Fruit fly (Drosophila melanogaster) whole organism, embryonic: ENCODE measurements around the gene pasi2.

ENCODE experiments used
- Abd-B ChIP-seq: fragments of 200-800 bp; sonication (Bioruptor generic); optimal IDR thresholded peaks from 2 replicates; lab custom pipeline; 2018; ENCODE audit warnings: missing biosample characterization, mild to moderate bottlenecking, missing genetic modification characterization, moderate library complexity
- Asciz ChIP-seq: fragments of 200-800 bp; sonication (Bioruptor generic); optimal IDR thresholded peaks from 2 replicates; lab custom pipeline; 2017; ENCODE audit warnings: missing biosample characterization, mild to moderate bottlenecking, missing genetic modification characterization, missing genetic modification reagents
- Awh ChIP-seq: fragments of 200-800 bp; sonication (Bioruptor generic); IDR thresholded peaks from 2 replicates; pipeline ENCODE4, ENCODE4 v1.3.6; 2022; ENCODE audit warnings: missing biosample characterization, missing genetic modification characterization
- Bteb2 ChIP-seq: fragments of 200-800 bp; sonication (Bioruptor generic); optimal IDR thresholded peaks from 2 replicates; lab custom pipeline; 2016; ENCODE audit warnings: missing biosample characterization, missing genetic modification characterization
- CG10431 ChIP-seq: fragments of 200-800 bp; sonication (Bioruptor generic); optimal IDR thresholded peaks from 3 replicates; lab custom pipeline; 2018; ENCODE audit warnings: missing biosample characterization, mild to moderate bottlenecking, missing genetic modification characterization
- CG10654 ChIP-seq: fragments of 200-800 bp; sonication (Bioruptor generic); optimal IDR thresholded peaks from 2 replicates; lab custom pipeline; 2016; ENCODE audit warnings: missing biosample characterization, missing genetic modification characterization
- CG11504 ChIP-seq: fragments of 200-800 bp; sonication (Bioruptor generic); optimal IDR thresholded peaks from 3 replicates; lab custom pipeline; 2019; ENCODE audit warnings: missing biosample characterization, mild to moderate bottlenecking, missing genetic modification characterization, moderate library complexity
- CG12071 ChIP-seq: fragments of 200-800 bp; sonication (Bioruptor generic); optimal IDR thresholded peaks from 3 replicates; lab custom pipeline; 2018; ENCODE audit warnings: missing biosample characterization, mild to moderate bottlenecking, missing genetic modification characterization
- CG13123 ChIP-seq: fragments of 200-800 bp; sonication (Bioruptor generic); optimal IDR thresholded peaks from 2 replicates; lab custom pipeline; 2016; ENCODE audit warnings: missing biosample characterization, missing genetic modification characterization
- CG13775 ChIP-seq: fragments of 200-800 bp; sonication (Bioruptor generic); optimal IDR thresholded peaks from 3 replicates; lab custom pipeline; 2017; ENCODE audit warnings: missing biosample characterization, mild to moderate bottlenecking, missing genetic modification characterization
- CG15269 ChIP-seq: fragments of 200-800 bp; sonication (Bioruptor generic); optimal IDR thresholded peaks from 2 replicates; lab custom pipeline; 2018; ENCODE audit warnings: missing biosample characterization, mild to moderate bottlenecking, missing genetic modification characterization, moderate library complexity
- CG17359 ChIP-seq: fragments of 200-800 bp; sonication (Bioruptor generic); optimal IDR thresholded peaks from 3 replicates; lab custom pipeline; 2018; ENCODE audit warnings: missing biosample characterization, mild to moderate bottlenecking, missing genetic modification characterization, moderate library complexity
- CG18764 ChIP-seq: fragments of 200-800 bp; sonication (Bioruptor generic); optimal IDR thresholded peaks from 3 replicates; lab custom pipeline; 2016; ENCODE audit warnings: missing biosample characterization, missing genetic modification characterization
- CG32772 ChIP-seq: fragments of 200-800 bp; sonication (Bioruptor generic); IDR thresholded peaks from 2 replicates; pipeline ENCODE4 v1.3.6; 2022; ENCODE audit warnings: missing biosample characterization, missing genetic modification characterization
- CG3281 ChIP-seq: fragments of 200-800 bp; sonication (Bioruptor generic); optimal IDR thresholded peaks from 3 replicates; lab custom pipeline; 2017; ENCODE audit warnings: missing biosample characterization, mild to moderate bottlenecking, missing genetic modification characterization
- CG4328 ChIP-seq: fragments of 200-800 bp; sonication (Bioruptor generic); optimal IDR thresholded peaks from 3 replicates; lab custom pipeline; 2017; ENCODE audit warnings: missing biosample characterization, missing genetic modification reagents, missing genetic modification characterization
- CG43689 ChIP-seq: fragments of 200-800 bp; sonication (Bioruptor generic); IDR thresholded peaks from 2 replicates; pipeline ENCODE4 v1.3.6; 2022; ENCODE audit warnings: missing biosample characterization, missing genetic modification characterization
- CG4854 ChIP-seq: fragments of 200-800 bp; sonication (Bioruptor generic); optimal IDR thresholded peaks from 2 replicates; lab custom pipeline; 2016; ENCODE audit warnings: missing biosample characterization, missing genetic modification characterization, inconsistent platforms
- CG6175 ChIP-seq: fragments of 200-800 bp; sonication (Bioruptor generic); IDR thresholded peaks from 3 replicates; pipeline ENCODE4 v1.3.6; 2022; ENCODE audit warnings: missing biosample characterization, missing genetic modification characterization
- CG6689 ChIP-seq: fragments of 200-800 bp; sonication (Bioruptor generic); IDR thresholded peaks from 2 replicates; pipeline ENCODE4 v1.3.6; 2022; ENCODE audit warnings: missing biosample characterization, missing genetic modification characterization
- CG7745 ChIP-seq: fragments of 200-800 bp; sonication (Bioruptor generic); optimal IDR thresholded peaks from 2 replicates; lab custom pipeline; 2018; ENCODE audit warnings: missing biosample characterization, mild to moderate bottlenecking, missing genetic modification characterization, moderate library complexity
- CG7839 ChIP-seq: fragments of 200-800 bp; sonication (Bioruptor generic); optimal IDR thresholded peaks from 3 replicates; lab custom pipeline; 2018; ENCODE audit warnings: missing biosample characterization, mild to moderate bottlenecking, missing genetic modification characterization, moderate library complexity
- Camta ChIP-seq: fragments of 200-800 bp; sonication (Bioruptor generic); optimal IDR thresholded peaks from 2 replicates; lab custom pipeline; 2016; ENCODE audit warnings: missing biosample characterization, missing genetic modification characterization
- D ChIP-seq, 2 experiments: fragments of 200-800 bp in 1 of 2; fragments of >200 bp in 1 of 2; sonication (Bioruptor generic) in 1 of 2; optimal IDR thresholded peaks; 2 replicates in 1 of 2; 3 replicates in 1 of 2; lab custom pipeline; 2017; ENCODE audit warnings: mild to moderate bottlenecking in 1 of 2, missing biosample characterization in 1 of 2, missing genetic modification characterization in 1 of 2, missing genetic modification reagents in 1 of 2
- Deaf1 ChIP-seq: fragments of 200-800 bp; optimal IDR thresholded peaks from 3 replicates; lab custom pipeline; 2019; ENCODE audit warnings: missing biosample characterization, mild to moderate bottlenecking, missing genetic modification characterization, moderate library complexity
- Dll ChIP-seq: fragments of 200-800 bp; sonication (Bioruptor generic); IDR thresholded peaks from 4 replicates; pipeline ENCODE4 v1.3.6; 2022; ENCODE audit warnings: missing biosample characterization, missing genetic modification characterization; ENCODE audit not compliant: partially characterized antibody
- Eip74EF ChIP-seq, 2 experiments: fragments of 200-800 bp in 1 of 2; fragments of >200 bp in 1 of 2; sonication (Bioruptor generic) in 1 of 2; optimal IDR thresholded peaks; 2 replicates each; lab custom pipeline; 2017 to 2019; ENCODE audit warnings: missing biosample characterization in 2 of 2, missing genetic modification characterization in 2 of 2, mild to moderate bottlenecking in 1 of 2, moderate library complexity in 1 of 2
- HLH54F ChIP-seq: fragments of 200-800 bp; sonication (Bioruptor generic); optimal IDR thresholded peaks from 3 replicates; lab custom pipeline; 2016; ENCODE audit warnings: missing biosample characterization, missing genetic modification characterization
- Hsf ChIP-seq: fragments of 200-800 bp; sonication (Bioruptor generic); optimal IDR thresholded peaks from 3 replicates; lab custom pipeline; 2016; ENCODE audit warnings: missing biosample characterization, missing genetic modification characterization
- Lim3 ChIP-seq: fragments of 200-800 bp; sonication (Bioruptor generic); IDR thresholded peaks from 2 replicates; pipeline ENCODE4 v1.3.6; 2022; ENCODE audit warnings: missing biosample characterization, missing genetic modification characterization
- MESR4 ChIP-seq: fragments of 200-800 bp; sonication (Bioruptor generic); optimal IDR thresholded peaks from 2 replicates; lab custom pipeline; 2018; ENCODE audit warnings: missing biosample characterization, mild to moderate bottlenecking, missing genetic modification characterization, moderate library complexity
- Mrtf ChIP-seq: fragments of 200-800 bp; sonication (Bioruptor generic); IDR thresholded peaks from 3 replicates; pipeline ENCODE4 v1.3.6; 2022; ENCODE audit warnings: missing biosample characterization, missing genetic modification characterization
- Myb ChIP-seq: fragments of 200-800 bp; sonication (Bioruptor generic); optimal IDR thresholded peaks from 2 replicates; lab custom pipeline; 2016; ENCODE audit warnings: missing biosample characterization, missing genetic modification characterization
- Spps ChIP-seq: fragments of 200-800 bp; sonication (Bioruptor generic); optimal IDR thresholded peaks from 2 replicates; lab custom pipeline; 2018; ENCODE audit warnings: missing biosample characterization, mild to moderate bottlenecking, missing genetic modification characterization
- TFAM ChIP-seq: fragments of 200-800 bp; sonication (Bioruptor generic); optimal IDR thresholded peaks from 2 replicates; lab custom pipeline; 2017; ENCODE audit warnings: missing biosample characterization, missing genetic modification characterization, inconsistent platforms
- Tbp ChIP-seq: fragments of >200 bp; optimal IDR thresholded peaks from 2 replicates; lab custom pipeline; 2018; ENCODE audit warnings: missing biosample characterization, missing genetic modification characterization
- fru ChIP-seq: fragments of >200 bp; optimal IDR thresholded peaks from 2 replicates; lab custom pipeline; 2017
- ham ChIP-seq: fragments of 200-800 bp; sonication (Bioruptor generic); IDR thresholded peaks from 2 replicates; pipeline ENCODE4 v1.3.6; 2022; ENCODE audit warnings: missing biosample characterization, missing genetic modification characterization
- prd ChIP-seq, 3 experiments: fragments of >200 bp in 2 of 3; fragments of 200-800 bp in 1 of 3; sonication (Bioruptor generic) in 1 of 3; optimal IDR thresholded peaks in 2 of 3; IDR thresholded peaks in 1 of 3; 2 replicates in 2 of 3; 3 replicates in 1 of 3; pipeline versions ENCODE4 v1.3.6 to Lab custom; 2017 to 2022; ENCODE audit warnings: missing biosample characterization in 1 of 3, missing genetic modification characterization in 1 of 3
- pros ChIP-seq: fragments of 200-800 bp; sonication (Bioruptor generic); optimal IDR thresholded peaks from 3 replicates; lab custom pipeline; 2019; ENCODE audit warnings: missing biosample characterization, mild to moderate bottlenecking, missing genetic modification characterization, moderate library complexity
- pum ChIP-seq: fragments of 200-800 bp; sonication (Bioruptor generic); optimal IDR thresholded peaks from 2 replicates; lab custom pipeline; 2016; ENCODE audit warnings: missing biosample characterization, missing genetic modification characterization
- sisA ChIP-seq: fragments of 200-800 bp; sonication (Bioruptor generic); IDR thresholded peaks from 2 replicates; pipeline ENCODE4 v1.3.6; 2022; ENCODE audit warnings: missing biosample characterization, missing genetic modification characterization
- sug ChIP-seq: fragments of 200-800 bp; optimal IDR thresholded peaks from 2 replicates; lab custom pipeline; 2019; ENCODE audit warnings: missing biosample characterization, mild to moderate bottlenecking, missing genetic modification characterization, moderate library complexity
- toy ChIP-seq: fragments of 200-800 bp; sonication (Bioruptor generic); IDR thresholded peaks from 2 replicates; pipeline ENCODE4 v1.3.6; 2022; ENCODE audit warnings: missing biosample characterization, missing genetic modification characterization
- tx ChIP-seq: fragments of 200-800 bp; sonication (Bioruptor generic); optimal IDR thresholded peaks from 2 replicates; lab custom pipeline; 2016; ENCODE audit warnings: missing biosample characterization, missing genetic modification characterization
- yki ChIP-seq: fragments of >200 bp; optimal IDR thresholded peaks from 3 replicates; lab custom pipeline; 2018
- zen2 ChIP-seq: fragments of 200-800 bp; sonication (Bioruptor generic); IDR thresholded peaks from 3 replicates; pipeline ENCODE4 v1.3.6; 2022; ENCODE audit warnings: missing biosample characterization, missing genetic modification characterization; ENCODE audit not compliant: partially characterized antibody
- zfh2 ChIP-seq: fragments of 200-800 bp; sonication (Bioruptor generic); optimal IDR thresholded peaks from 2 replicates; lab custom pipeline; 2016; ENCODE audit warnings: missing biosample characterization, missing genetic modification characterization

pasi2 gene

DNA sequence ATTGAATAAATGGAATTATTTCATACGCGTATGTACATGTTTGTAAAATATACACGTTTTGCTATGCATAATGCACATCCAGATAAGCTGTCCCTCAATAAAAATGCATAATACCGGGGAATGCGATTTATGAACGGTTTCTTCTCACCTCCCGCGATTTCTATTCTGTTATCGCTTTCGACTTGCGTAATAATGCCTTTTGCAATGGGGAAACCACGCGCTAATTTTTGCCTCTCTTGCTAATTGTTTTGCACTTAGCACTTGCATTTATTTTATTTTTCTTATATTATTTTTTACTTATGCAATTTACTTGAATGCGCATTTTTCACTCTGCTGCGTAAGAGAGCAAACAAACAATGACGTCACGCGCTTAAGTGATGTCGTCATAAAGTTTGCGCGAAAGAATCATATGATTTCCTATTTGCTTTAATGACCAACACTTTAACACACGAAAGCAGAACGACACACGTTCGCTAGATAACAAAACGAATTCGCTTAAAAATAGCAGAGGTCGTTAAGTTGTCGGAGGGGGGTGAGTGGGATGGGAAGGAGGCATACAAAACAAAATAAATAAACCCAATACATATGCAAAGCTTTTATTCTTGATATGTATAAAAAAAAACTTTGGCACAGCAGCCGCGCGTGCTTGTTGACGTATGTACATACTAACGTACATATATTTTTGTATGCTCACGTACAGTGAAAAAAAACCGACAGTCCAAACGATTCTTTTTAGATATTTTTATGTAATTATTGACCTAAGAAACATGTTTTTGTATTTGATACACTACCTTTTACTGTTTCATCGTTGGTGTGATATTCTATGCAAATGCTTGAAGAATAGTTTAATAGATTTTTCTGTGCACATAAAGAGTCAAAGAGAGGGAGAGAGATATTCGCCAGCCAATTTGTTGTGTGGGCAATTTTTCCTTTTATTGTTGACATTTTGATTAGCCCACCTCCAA lies 16.7 kb downstream of the pasi2 start (continued):
- peak; percentile 63 for TF ChIP-seq HLH54F
- TF ChIP-seq CG4328 (GFP tag; lab: Kevin White, UChicago) = peak; percentile 48
- TF ChIP-seq pum = peak; percentile 39
- TF ChIP-seq Hsf = peak; percentile 65
- TF ChIP-seq Tbp = no peak
- peak; percentile 70 for TF ChIP-seq tx (GFP tag; lab: Kevin White, UChicago)
- TF ChIP-seq CG11504 (tag; lab: Kevin White, UChicago) = no peak
- no peak for TF ChIP-seq Lim3 (GFP tag; lab: Robert Waterston, UW)
- TF ChIP-seq zfh2 = peak; percentile 53
- TF ChIP-seq prd (optimal IDR thresholded peaks at IDR 0.05; lab: Kevin White, UChicago) = no peak
- no peak for TF ChIP-seq prd (GFP tag; IDR thresholded peaks at IDR 0.05; lab: Robert Waterston, UW)
- TF ChIP-seq CG10654 (GFP tag; lab: Kevin White, UChicago) = peak; percentile 14
- TF ChIP-seq zen2 (GFP tag; lab: Robert Waterston, UW) = no peak
- no peak for TF ChIP-seq toy (GFP tag; lab: Robert Waterston, UW)
- no peak for TF ChIP-seq D (optimal IDR thresholded peaks at IDR 0.05; lab: Kevin White, UChicago)
- TF ChIP-seq D (GFP tag; optimal IDR thresholded peaks at IDR 0.05; lab: Kevin White, UChicago) = peak; percentile 31
- peak; percentile 53 for TF ChIP-seq CG13775
- TF ChIP-seq CG13123 (GFP tag; lab: Kevin White, UChicago) = no peak
- peak; percentile 54 for TF ChIP-seq Camta (GFP tag; lab: Kevin White, UChicago)
- TF ChIP-seq CG4854 (GFP tag; lab: Kevin White, UChicago) = peak; percentile 65
- TF ChIP-seq CG7745 = no peak
- peak; percentile 32 for TF ChIP-seq Abd-B (GFP tag; lab: Kevin White, UChicago)
- TF ChIP-seq CG17359 (tag; lab: Kevin White, UChicago) = peak; percentile 54
- peak; percentile 69 for TF ChIP-seq Bteb2 (GFP tag; lab: Kevin White, UChicago)
- no peak for TF ChIP-seq Mrtf (GFP tag; lab: Robert Waterston, UW)
- no peak for TF ChIP-seq CG10431
- TF ChIP-seq CG18764 (GFP tag; lab: Kevin White, UChicago) = peak; percentile 30
- no peak for TF ChIP-seq fru (lab: Kevin White, UChicago)
- TF ChIP-seq Awh (GFP tag; lab: Robert Waterston, UW) = no peak
- TF ChIP-seq CG3281 (GFP tag; lab: Kevin White, UChicago) = peak; percentile 81
- no peak for TF ChIP-seq CG6175 (GFP tag; lab: Robert Waterston, UW)
- no peak for TF ChIP-seq MESR4 (GFP tag; lab: Kevin White, UChicago)
- TF ChIP-seq CG15269 (tag; lab: Kevin White, UChicago) = peak; percentile 73
- TF ChIP-seq yki (lab: Kevin White, UChicago) = no peak
- no peak for TF ChIP-seq Dll (GFP tag; lab: Robert Waterston, UW)
- no peak for TF ChIP-seq Myb (GFP tag; lab: Kevin White, UChicago)
- no peak for TF ChIP-seq ham
- TF ChIP-seq CG43689 (GFP tag; lab: Robert Waterston, UW) = no peak
- TF ChIP-seq CG7839 (tag; lab: Kevin White, UChicago) = peak; percentile 74
- no peak for TF ChIP-seq CG6689
- no peak for TF ChIP-seq pros (GFP tag; lab: Kevin White, UChicago)
- TF ChIP-seq Deaf1 (tag; lab: Kevin White, UChicago) = peak; percentile 63
- peak; percentile 20 for TF ChIP-seq Asciz
- no peak for TF ChIP-seq TFAM
- TF ChIP-seq sug (tag; lab: Kevin White, UChicago) = peak; percentile 70
- no peak for TF ChIP-seq CG32772 (GFP tag; lab: Robert Waterston, UW)
- peak; percentile 60 for TF ChIP-seq CG12071
- TF ChIP-seq sisA (GFP tag; lab: Robert Waterston, UW) = no peak
- TF ChIP-seq Spps (tag; lab: Kevin White, UChicago) = no peak
- TF ChIP-seq Eip74EF (GFP tag; optimal IDR thresholded peaks at IDR 0.05; lab: Kevin White, UChicago) = no peak
